Fruit fly (Drosophila melanogaster) whole organism, pupa: Measurements from ENCODE around the gene CG32813.
A peak's percentile ranks its signal among the peaks of the same experiment; 100 is the strongest.

Source experiments
- CG15710 ChIP-seq: fragments of 200-800 bp; sonication (Bioruptor generic); optimal IDR thresholded peaks from 2 replicates; lab custom pipeline; 2018; ENCODE audit warnings: missing biosample characterization, mild to moderate bottlenecking, missing genetic modification characterization, moderate library complexity
- CG32121 ChIP-seq: fragments of 200-800 bp; sonication (Bioruptor generic); IDR thresholded peaks from 2 replicates; pipeline ENCODE4 v1.3.6; 2022; ENCODE audit warnings: missing biosample characterization, missing genetic modification characterization
- CG34367 ChIP-seq: fragments of 200-800 bp; sonication (Bioruptor generic); optimal IDR thresholded peaks from 2 replicates; lab custom pipeline; 2018; ENCODE audit warnings: missing biosample characterization, mild to moderate bottlenecking, missing genetic modification characterization
- Ets98B ChIP-seq: fragments of 200-800 bp; sonication (Bioruptor generic); IDR thresholded peaks from 2 replicates; pipeline ENCODE4 v1.3.6; 2022; ENCODE audit warnings: missing biosample characterization, missing genetic modification characterization

dm6 chrX:1370104-1370802 lies 10.5 kb upstream of the CG32813 start, which contains the start of gene ssx:
- TF ChIP-seq Ets98B (GFP tag; lab: Robert Waterston, UW) (peak; percentile 62), CG32121 (peak; percentile 32; the same call in 1 of the 2 replicates), CG34367 (tag; lab: Kevin White, UChicago) (no peak), CG15710 (tag; lab: Kevin White, UChicago) (peak; percentile 29)
